Worm (Caenorhabditis elegans) whole organism, L2 larva: ENCODE results near the gene mcu-1.

Experiments used
- C34F6.9 ChIP-seq: fragments of 150-350 bp; optimal IDR thresholded peaks from 2 replicates; lab custom pipeline; 2014; ENCODE audit warnings: missing biosample characterization, missing genetic modification characterization
- R02D3.7 ChIP-seq: fragments of 150-350 bp; optimal IDR thresholded peaks from 2 replicates; lab custom pipeline; 2014; ENCODE audit warnings: missing biosample characterization, missing genetic modification characterization
- Y55F3AM.14 ChIP-seq: fragments of 200-800 bp; sonication (Bioruptor generic); optimal IDR thresholded peaks from 2 replicates; lab custom pipeline; 2018; ENCODE audit warnings: mild to moderate bottlenecking, missing genetic modification characterization, missing compliant biosample characterization
- ZK546.5 ChIP-seq: sonication (generic microtip); optimal IDR thresholded peaks from 2 replicates; lab custom pipeline; 2017; ENCODE audit warnings: missing biosample characterization, missing genetic modification characterization
- alr-1 ChIP-seq: fragments of 150-350 bp; optimal IDR thresholded peaks from 2 replicates; lab custom pipeline; 2014; ENCODE audit warnings: missing biosample characterization, missing genetic modification characterization
- aly-2 ChIP-seq: fragments of 150-350 bp; optimal IDR thresholded peaks from 2 replicates; lab custom pipeline; 2014; ENCODE audit warnings: missing biosample characterization, missing genetic modification characterization
- ama-1 ChIP-seq: fragments of 150-350 bp; optimal IDR thresholded peaks from 2 replicates; lab custom pipeline; 2018; ENCODE audit warnings: inconsistent platforms
- blmp-1 ChIP-seq: sonication (generic microtip); optimal IDR thresholded peaks from 2 replicates; lab custom pipeline; 2017; ENCODE audit warnings: missing genetic modification characterization, mild to moderate bottlenecking, missing compliant biosample characterization, antibody characterized with exemption, moderate library complexity; ENCODE audit not compliant: insufficient read depth
- ceh-16 ChIP-seq: fragments of 150-350 bp; optimal IDR thresholded peaks from 2 replicates; lab custom pipeline; 2014; ENCODE audit warnings: missing biosample characterization, missing genetic modification characterization
- ceh-82 ChIP-seq: fragments of 150-350 bp; optimal IDR thresholded peaks from 2 replicates; lab custom pipeline; 2014; ENCODE audit warnings: missing biosample characterization, missing genetic modification characterization
- crh-2 ChIP-seq: sonication (generic microtip); optimal IDR thresholded peaks from 2 replicates; lab custom pipeline; 2017; ENCODE audit warnings: missing biosample characterization, missing genetic modification characterization
- dmd-4 ChIP-seq: sonication (generic microtip); optimal IDR thresholded peaks from 2 replicates; lab custom pipeline; 2017; ENCODE audit warnings: missing biosample characterization, missing genetic modification characterization
- egl-27 ChIP-seq: sonication (generic microtip); optimal IDR thresholded peaks from 3 replicates; lab custom pipeline; 2017; ENCODE audit warnings: missing biosample characterization, missing genetic modification reagents, missing genetic modification characterization
- elt-1 ChIP-seq: fragments of 150-350 bp; optimal IDR thresholded peaks from 2 replicates; lab custom pipeline; 2014; ENCODE audit warnings: missing biosample characterization, missing genetic modification characterization
- fos-1 ChIP-seq: fragments of 150-350 bp; optimal IDR thresholded peaks from 2 replicates; lab custom pipeline; 2014; ENCODE audit warnings: missing biosample characterization, missing genetic modification characterization
- gmeb-1 ChIP-seq: fragments of 150-350 bp; optimal IDR thresholded peaks from 2 replicates; lab custom pipeline; 2014; ENCODE audit warnings: missing biosample characterization, missing genetic modification characterization
- lin-11 ChIP-seq: fragments of 150-350 bp; sonication (generic microtip); optimal IDR thresholded peaks from 2 replicates; lab custom pipeline; 2014; ENCODE audit warnings: missing biosample characterization, missing genetic modification characterization, inconsistent platforms, mixed read lengths
- mab-5 ChIP-seq: fragments of 150-350 bp; optimal IDR thresholded peaks from 2 replicates; lab custom pipeline; 2014; ENCODE audit warnings: missing biosample characterization, missing genetic modification characterization
- mbf-1 ChIP-seq: sonication (generic microtip); optimal IDR thresholded peaks from 2 replicates; lab custom pipeline; 2017; ENCODE audit warnings: missing biosample characterization, missing genetic modification characterization
- mdl-1 ChIP-seq, 2 experiments: fragments of 150-350 bp in 1 of 2; sonication (generic microtip) in 1 of 2; optimal IDR thresholded peaks; 2 replicates each; lab custom pipeline; 2017; ENCODE audit warnings: missing biosample characterization in 2 of 2, missing genetic modification characterization in 2 of 2
- nhr-10 ChIP-seq: sonication (generic microtip); optimal IDR thresholded peaks from 2 replicates; lab custom pipeline; 2017; ENCODE audit warnings: missing biosample characterization, missing genetic modification characterization
- nhr-12 ChIP-seq: fragments of 150-350 bp; optimal IDR thresholded peaks from 2 replicates; lab custom pipeline; 2014; ENCODE audit warnings: missing biosample characterization, missing genetic modification characterization
- nhr-129 ChIP-seq: fragments of 150-350 bp; optimal IDR thresholded peaks from 2 replicates; lab custom pipeline; 2014; ENCODE audit warnings: missing biosample characterization, missing genetic modification characterization
- nhr-21 ChIP-seq: fragments of 150-350 bp; optimal IDR thresholded peaks from 2 replicates; lab custom pipeline; 2014; ENCODE audit warnings: missing biosample characterization, missing genetic modification characterization
- nhr-237 ChIP-seq: fragments of 150-350 bp; optimal IDR thresholded peaks from 2 replicates; lab custom pipeline; 2014; ENCODE audit warnings: missing biosample characterization, missing genetic modification characterization
- nhr-25 ChIP-seq: fragments of 150-350 bp; sonication (generic microtip); optimal IDR thresholded peaks from 3 replicates; lab custom pipeline; 2014; ENCODE audit warnings: missing biosample characterization, missing genetic modification characterization
- nhr-6 ChIP-seq: fragments of 150-350 bp; optimal IDR thresholded peaks from 2 replicates; lab custom pipeline; 2014; ENCODE audit warnings: missing biosample characterization, missing genetic modification characterization
- nhr-77 ChIP-seq: fragments of 150-350 bp; optimal IDR thresholded peaks from 2 replicates; lab custom pipeline; 2014; ENCODE audit warnings: missing biosample characterization, missing genetic modification characterization
- peb-1 ChIP-seq: fragments of 150-350 bp; optimal IDR thresholded peaks from 2 replicates; lab custom pipeline; 2014; ENCODE audit warnings: missing biosample characterization, missing genetic modification characterization
- sma-3 ChIP-seq: sonication (generic microtip); optimal IDR thresholded peaks from 2 replicates; lab custom pipeline; 2016; ENCODE audit warnings: missing genetic modification reagents, missing genetic modification characterization, missing compliant biosample characterization
- sma-9 ChIP-seq, 2 experiments: fragments of 150-350 bp in 1 of 2; sonication (generic microtip) in 1 of 2; optimal IDR thresholded peaks; 2 replicates each; lab custom pipeline; 2014 to 2016; ENCODE audit warnings: missing genetic modification characterization in 2 of 2, mild to moderate bottlenecking in 1 of 2, missing biosample characterization in 1 of 2, missing compliant biosample characterization in 1 of 2, missing genetic modification reagents in 1 of 2, moderate library complexity in 1 of 2
- snpc-4 ChIP-seq: fragments of 150-350 bp; optimal IDR thresholded peaks from 2 replicates; lab custom pipeline; 2014; ENCODE audit warnings: missing biosample characterization, missing genetic modification characterization
- unc-62 ChIP-seq: fragments of 150-350 bp; optimal IDR thresholded peaks from 2 replicates; lab custom pipeline; 2014; ENCODE audit warnings: missing biosample characterization, missing genetic modification reagents, missing genetic modification characterization
- zag-1 ChIP-seq: fragments of 150-350 bp; optimal IDR thresholded peaks from 2 replicates; lab custom pipeline; 2014; ENCODE audit warnings: missing biosample characterization, missing genetic modification characterization
- ztf-11 ChIP-seq: sonication (generic microtip); optimal IDR thresholded peaks from 2 replicates; lab custom pipeline; 2017; ENCODE audit warnings: missing biosample characterization, missing genetic modification characterization
- ztf-4 ChIP-seq: fragments of 150-350 bp; optimal IDR thresholded peaks from 2 replicates; lab custom pipeline; 2014; ENCODE audit warnings: missing biosample characterization, missing genetic modification characterization

Gene mcu-1

ce11 chrIV:5924241-5924640 is 14.8 kb downstream of the mcu-1 start:
- TF ChIP-seq blmp-1 (tag; lab: Kevin White, UChicago) = peak; percentile 10
- TF ChIP-seq fos-1 (tag; lab: Kevin White, UChicago) = peak; percentile 59
- peak; percentile 36 for TF ChIP-seq sma-3 (GFP tag; lab: Kevin White, UChicago)
- TF ChIP-seq ceh-16 (tag; lab: Kevin White, UChicago) = no peak
- no peak for TF ChIP-seq snpc-4

ce11 chrIV:5923112-5923511 is 15.9 kb downstream of the mcu-1 start:
- TF ChIP-seq ceh-16 (tag; lab: Kevin White, UChicago) = peak; percentile 62
- no peak for TF ChIP-seq mab-5 (tag; lab: Kevin White, UChicago)
- TF ChIP-seq dmd-4 = no peak

ce11 chrIV:5917026-5917425 is 22.0 kb downstream of the mcu-1 start, which contains the start of gene dhhc-13:
TSS of gene dhhc-13 (plus strand) at chrIV:5917326.
- no peak for TF ChIP-seq nhr-129 (tag; lab: Kevin White, UChicago)
- TF ChIP-seq sma-9 (GFP tag; optimal IDR thresholded peaks at IDR 0.05; lab: Kevin White, UChicago) = no peak
- TF ChIP-seq sma-9 (tag; optimal IDR thresholded peaks at IDR 0.05; lab: Kevin White, UChicago) = no peak
- TF ChIP-seq peb-1 = no peak
- no peak for TF ChIP-seq unc-62 (GFP tag; lab: Kevin White, UChicago)
- no peak for TF ChIP-seq crh-2 (tag; lab: Kevin White, UChicago)

ce11 chrIV:5915152-5915551 is 23.9 kb downstream of the mcu-1 start:
- no peak for TF ChIP-seq aly-2
- no peak for TF ChIP-seq sma-3 (GFP tag; lab: Kevin White, UChicago)
- no peak for TF ChIP-seq lin-11
- no peak for TF ChIP-seq Y55F3AM.14 (GFP tag; lab: Kevin White, UChicago)
- TF ChIP-seq zag-1 (tag; lab: Kevin White, UChicago) = peak; percentile 26
- TF ChIP-seq snpc-4 = no peak
- TF ChIP-seq nhr-77 (tag; lab: Kevin White, UChicago) = no peak

- TF ChIP-seq nhr-129 (tag; lab: Kevin White, UChicago) = no peak
- no peak for TF ChIP-seq mdl-1 (tag; optimal IDR thresholded peaks at IDR 0.05; lab: Kevin White, UChicago)
- TF ChIP-seq nhr-25 (tag; lab: Kevin White, UChicago) = no peak
- TF ChIP-seq ceh-82 (tag; lab: Kevin White, UChicago) = no peak
- no peak for TF ChIP-seq sma-3 (GFP tag; lab: Kevin White, UChicago)
- TF ChIP-seq nhr-10 (tag; lab: Kevin White, UChicago) = no peak
- no peak for TF ChIP-seq ZK546.5 (tag; lab: Kevin White, UChicago)
- TF ChIP-seq R02D3.7 (tag; lab: Kevin White, UChicago) = no peak
- no peak for TF ChIP-seq ceh-16 (tag; lab: Kevin White, UChicago)
These were observed 35.7 kb downstream of the mcu-1 start, which contains the start of gene H04M03.12 for ce11 chrIV:5903305-5903778. TSS of gene H04M03.12 (minus strand) at chrIV:5903355.

- no peak for TF ChIP-seq dmd-4
- TF ChIP-seq nhr-6 (tag; lab: Kevin White, UChicago) = no peak
- no peak for TF ChIP-seq sma-3 (GFP tag; lab: Kevin White, UChicago)
- TF ChIP-seq ceh-82 (tag; lab: Kevin White, UChicago) = no peak
- TF ChIP-seq mbf-1 (tag; lab: Kevin White, UChicago) = no peak
- TF ChIP-seq egl-27 (tag; lab: Kevin White, UChicago) = no peak
These were observed 36.3 kb downstream of the mcu-1 start for ce11 chrIV:5902730-5903129.

ce11 chrIV:5896341-5896740 is 42.7 kb downstream of the mcu-1 start, which contains the start of gene pck-3:
TSS of gene pck-3 (plus strand) at chrIV:5896641.
- TF ChIP-seq gmeb-1 (tag; lab: Kevin White, UChicago) = no peak
- no peak for TF ChIP-seq C34F6.9 (tag; lab: Kevin White, UChicago)
- no peak for TF ChIP-seq nhr-10 (tag; lab: Kevin White, UChicago)
- no peak for TF ChIP-seq ceh-16 (tag; lab: Kevin White, UChicago)
- no peak for TF ChIP-seq crh-2 (tag; lab: Kevin White, UChicago)
- no peak for TF ChIP-seq nhr-21
- no peak for TF ChIP-seq nhr-237
- TF ChIP-seq Y55F3AM.14 (GFP tag; lab: Kevin White, UChicago) = no peak
- no peak for TF ChIP-seq mbf-1 (tag; lab: Kevin White, UChicago)
- no peak for TF ChIP-seq elt-1 (tag; lab: Kevin White, UChicago)
- TF ChIP-seq sma-3 (GFP tag; lab: Kevin White, UChicago) = no peak
- TF ChIP-seq ZK546.5 (tag; lab: Kevin White, UChicago) = no peak
- TF ChIP-seq nhr-12 (tag; lab: Kevin White, UChicago) = no peak
- TF ChIP-seq zag-1 (tag; lab: Kevin White, UChicago) = no peak
- no peak for TF ChIP-seq ztf-4
- TF ChIP-seq ztf-11 (tag; lab: Kevin White, UChicago) = no peak
- TF ChIP-seq alr-1 (tag; lab: Kevin White, UChicago) = no peak
- TF ChIP-seq ama-1 (lab: Kevin White, UChicago) = no peak
- no peak for TF ChIP-seq nhr-129 (tag; lab: Kevin White, UChicago)
- TF ChIP-seq, all 48 proteins: peak for 0
